Worm (Caenorhabditis elegans) whole organism, L1 larva: ENCODE results near the gene T04F3.3.

Source experiments
- C04F5.9 ChIP-seq: sonication (generic microtip); optimal IDR thresholded peaks from 2 replicates; lab custom pipeline; 2016; ENCODE audit warnings: missing genetic modification characterization, missing compliant biosample characterization
- C34B4.2 ChIP-seq: sonication (generic microtip); optimal IDR thresholded peaks from 2 replicates; lab custom pipeline; 2017; ENCODE audit warnings: mild to moderate bottlenecking, missing genetic modification characterization, missing compliant biosample characterization
- F16B12.6 ChIP-seq: fragments of 150-350 bp; optimal IDR thresholded peaks from 2 replicates; lab custom pipeline; 2014; ENCODE audit warnings: missing biosample characterization, missing genetic modification characterization
- Y116A8C.19 ChIP-seq: sonication (generic microtip); optimal IDR thresholded peaks from 2 replicates; lab custom pipeline; 2016; ENCODE audit warnings: missing compliant biosample characterization, missing genetic modification characterization, borderline replicate concordance
- aha-1 ChIP-seq: fragments of 150-350 bp; optimal IDR thresholded peaks from 2 replicates; lab custom pipeline; 2014; ENCODE audit warnings: missing biosample characterization, missing genetic modification characterization
- aly-2 ChIP-seq: fragments of 150-350 bp; optimal IDR thresholded peaks from 2 replicates; lab custom pipeline; 2014; ENCODE audit warnings: missing biosample characterization, missing genetic modification characterization
- blmp-1 ChIP-seq: fragments of 150-350 bp; optimal IDR thresholded peaks from 2 replicates; lab custom pipeline; 2014; ENCODE audit warnings: missing biosample characterization, missing genetic modification characterization
- ceh-63 ChIP-seq: fragments of 200-800 bp; sonication (Bioruptor generic); optimal IDR thresholded peaks from 2 replicates; lab custom pipeline; 2018; ENCODE audit warnings: mild to moderate bottlenecking, missing genetic modification characterization, missing compliant biosample characterization
- ceh-8 ChIP-seq: fragments of 200-800 bp; sonication (Bioruptor generic); optimal IDR thresholded peaks from 2 replicates; lab custom pipeline; 2018; ENCODE audit warnings: mild to moderate bottlenecking, missing genetic modification characterization, moderate library complexity, missing compliant biosample characterization
- ceh-82 ChIP-seq, 3 experiments: fragments of 150-350 bp in 1 of 3; sonication (generic microtip) in 2 of 3; optimal IDR thresholded peaks; 2 replicates each; lab custom pipeline; 2014 to 2017; ENCODE audit warnings: missing biosample characterization in 3 of 3, missing genetic modification characterization in 3 of 3
- ces-1 ChIP-seq: fragments of 150-350 bp; optimal IDR thresholded peaks from 2 replicates; lab custom pipeline; 2014; ENCODE audit warnings: missing biosample characterization, missing genetic modification reagents, missing genetic modification characterization
- dsc-1 ChIP-seq: sonication (generic microtip); optimal IDR thresholded peaks from 2 replicates; lab custom pipeline; 2016; ENCODE audit warnings: mild to moderate bottlenecking, missing genetic modification characterization, missing compliant biosample characterization
- efl-1 ChIP-seq, 4 experiments: fragments of 150-350 bp; optimal IDR thresholded peaks in 3 of 4; peaks in 1 of 4; 1 replicate in 1 of 4; 2 replicates in 3 of 4; lab custom pipeline; 2014; ENCODE audit warnings: missing biosample characterization in 2 of 4, missing genetic modification characterization in 2 of 4, missing genetic modification reagents in 2 of 4
- efl-3 ChIP-seq: fragments of 200-800 bp; sonication (Bioruptor generic); optimal IDR thresholded peaks from 2 replicates; lab custom pipeline; 2018; ENCODE audit warnings: mild to moderate bottlenecking, missing genetic modification characterization, missing compliant biosample characterization
- egl-13 ChIP-seq: sonication (generic microtip); optimal IDR thresholded peaks from 2 replicates; lab custom pipeline; 2016; ENCODE audit warnings: missing genotype, missing genetic modification reagents, missing genetic modification characterization, missing compliant biosample characterization
- egl-27 ChIP-seq, 2 experiments: fragments of 150-350 bp in 1 of 2; sonication (generic microtip); optimal IDR thresholded peaks; 3 replicates each; lab custom pipeline; 2017 to 2018; ENCODE audit warnings: missing biosample characterization in 2 of 2, missing genetic modification characterization in 2 of 2, missing genetic modification reagents in 2 of 2
- elt-3 ChIP-seq, 6 experiments: fragments of 150-350 bp in 1 of 6; sonication (generic microtip); optimal IDR thresholded peaks; 2 replicates each; lab custom pipeline; 2017 to 2018; ENCODE audit warnings: missing biosample characterization in 6 of 6, missing genetic modification characterization in 6 of 6, inconsistent platforms in 1 of 6
- ets-5 ChIP-seq: fragments of 200-800 bp; sonication (Bioruptor generic); IDR thresholded peaks from 2 replicates; pipeline ENCODE4 v1.3.6; 2022; ENCODE audit warnings: missing genetic modification characterization, missing compliant biosample characterization
- fkh-10 ChIP-seq: sonication (generic microtip); optimal IDR thresholded peaks from 2 replicates; lab custom pipeline; 2017; ENCODE audit warnings: missing biosample characterization, missing genetic modification reagents, missing genetic modification characterization
- fkh-4 ChIP-seq: sonication (generic microtip); optimal IDR thresholded peaks from 2 replicates; lab custom pipeline; 2016; ENCODE audit warnings: missing compliant biosample characterization, missing genetic modification characterization, borderline replicate concordance
- grh-1 ChIP-seq: fragments of 200-800 bp; sonication (Bioruptor generic); IDR thresholded peaks from 2 replicates; pipeline ENCODE4 v1.3.6; 2022; ENCODE audit warnings: missing genetic modification reagents, missing genetic modification characterization, missing compliant biosample characterization
- hlh-17 ChIP-seq: fragments of 200-800 bp; sonication (Bioruptor generic); optimal IDR thresholded peaks from 2 replicates; lab custom pipeline; 2018; ENCODE audit warnings: missing genetic modification characterization, mild to moderate bottlenecking, missing compliant biosample characterization, moderate library complexity, borderline replicate concordance
- hpl-2 ChIP-seq: fragments of 150-350 bp; optimal IDR thresholded peaks from 2 replicates; lab custom pipeline; 2014; ENCODE audit warnings: missing biosample characterization, missing genetic modification reagents, missing genetic modification characterization
- isw-1 ChIP-seq: fragments of 200-800 bp; sonication (Bioruptor generic); IDR thresholded peaks from 2 replicates; pipeline ENCODE4 v1.3.6; 2022; ENCODE audit warnings: missing genetic modification characterization, missing compliant biosample characterization
- lin-13 ChIP-seq: fragments of 150-350 bp; optimal IDR thresholded peaks from 2 replicates; lab custom pipeline; 2014; ENCODE audit warnings: missing biosample characterization, missing genetic modification reagents, missing genetic modification characterization
- lin-14 ChIP-seq: fragments of 200-800 bp; sonication (Bioruptor generic); optimal IDR thresholded peaks from 2 replicates; lab custom pipeline; 2018; ENCODE audit warnings: mild to moderate bottlenecking, missing genetic modification characterization, moderate library complexity, missing compliant biosample characterization
- lin-15B ChIP-seq: fragments of 150-350 bp; sonication (generic microtip); optimal IDR thresholded peaks from 3 replicates; lab custom pipeline; 2014; ENCODE audit warnings: missing biosample characterization, missing genetic modification characterization
- lin-35 ChIP-seq, 2 experiments: fragments of 150-350 bp; optimal IDR thresholded peaks; 2 replicates each; lab custom pipeline; 2014; ENCODE audit warnings: missing biosample characterization in 2 of 2, missing genetic modification characterization in 2 of 2, missing genetic modification reagents in 2 of 2
- lsy-2 ChIP-seq, 2 experiments: fragments of 150-350 bp; optimal IDR thresholded peaks; 2 replicates each; lab custom pipeline; 2014; ENCODE audit warnings: missing biosample characterization in 2 of 2, missing genetic modification characterization in 2 of 2
- mdl-1 ChIP-seq, 2 experiments: fragments of 150-350 bp; optimal IDR thresholded peaks; 2 replicates each; lab custom pipeline; 2014 to 2017; ENCODE audit warnings: missing biosample characterization in 2 of 2, missing genetic modification characterization in 2 of 2, inconsistent platforms in 1 of 2
- mef-2 ChIP-seq: fragments of 150-350 bp; optimal IDR thresholded peaks from 2 replicates; lab custom pipeline; 2014; ENCODE audit warnings: missing biosample characterization, missing genetic modification characterization
- nhr-11 ChIP-seq: fragments of 150-350 bp; optimal IDR thresholded peaks from 2 replicates; lab custom pipeline; 2014; ENCODE audit warnings: missing biosample characterization, missing genetic modification characterization
- nhr-19 ChIP-seq: fragments of 200-800 bp; sonication (Bioruptor generic); conservative IDR thresholded peaks from 2 replicates; pipeline ENCODE4 v1.3.6; 2022; ENCODE audit warnings: missing genetic modification characterization, missing compliant biosample characterization
- nhr-20 ChIP-seq: sonication (generic microtip); optimal IDR thresholded peaks from 2 replicates; lab custom pipeline; 2016; ENCODE audit warnings: mild to moderate bottlenecking, missing genetic modification characterization, missing compliant biosample characterization
- nhr-237 ChIP-seq: fragments of 150-350 bp; optimal IDR thresholded peaks from 2 replicates; lab custom pipeline; 2014; ENCODE audit warnings: missing biosample characterization, missing genetic modification characterization
- nhr-47 ChIP-seq: sonication (generic microtip); optimal IDR thresholded peaks from 2 replicates; lab custom pipeline; 2016; ENCODE audit warnings: mild to moderate bottlenecking, missing genetic modification characterization, moderate library complexity, missing compliant biosample characterization
- nhr-71 ChIP-seq: sonication (generic microtip); optimal IDR thresholded peaks from 2 replicates; lab custom pipeline; 2016; ENCODE audit warnings: mild to moderate bottlenecking, missing genetic modification characterization, moderate library complexity, missing compliant biosample characterization
- nhr-76 ChIP-seq: sonication (generic microtip); optimal IDR thresholded peaks from 2 replicates; lab custom pipeline; 2017; ENCODE audit warnings: missing biosample characterization, missing genetic modification characterization
- nhr-85 ChIP-seq: sonication (generic microtip); peaks from one replicate; lab custom pipeline; 2016; ENCODE audit warnings: missing genetic modification characterization, inconsistent platforms, missing compliant biosample characterization
- nhr-90 ChIP-seq: sonication (generic microtip); optimal IDR thresholded peaks from 2 replicates; lab custom pipeline; 2016; ENCODE audit warnings: mild to moderate bottlenecking, missing genetic modification characterization, missing compliant biosample characterization; ENCODE audit not compliant: poor library complexity
- snu-23 ChIP-seq: sonication (generic microtip); optimal IDR thresholded peaks from 2 replicates; lab custom pipeline; 2016; ENCODE audit warnings: missing genetic modification characterization, missing compliant biosample characterization
- swsn-7 ChIP-seq: sonication (generic microtip); optimal IDR thresholded peaks from 2 replicates; lab custom pipeline; 2016; ENCODE audit warnings: missing genetic modification characterization, missing compliant biosample characterization
- tbx-2 ChIP-seq: sonication (generic microtip); optimal IDR thresholded peaks from 2 replicates; lab custom pipeline; 2016; ENCODE audit warnings: missing genetic modification characterization, missing compliant biosample characterization
- unc-130 ChIP-seq: fragments of 150-350 bp; optimal IDR thresholded peaks from 2 replicates; lab custom pipeline; 2017; ENCODE audit warnings: missing biosample characterization, missing genetic modification characterization, inconsistent platforms
- unc-30 ChIP-seq: sonication (generic microtip); optimal IDR thresholded peaks from 2 replicates; lab custom pipeline; 2017; ENCODE audit warnings: missing biosample characterization, missing genetic modification characterization
- unc-62 ChIP-seq: fragments of 150-350 bp; optimal IDR thresholded peaks from 2 replicates; lab custom pipeline; 2014; ENCODE audit warnings: missing biosample characterization, missing genetic modification reagents, missing genetic modification characterization
- unc-86 ChIP-seq: sonication (generic microtip); optimal IDR thresholded peaks from 2 replicates; lab custom pipeline; 2016; ENCODE audit warnings: missing genetic modification characterization, missing compliant biosample characterization
- vab-15 ChIP-seq: sonication (generic microtip); optimal IDR thresholded peaks from 2 replicates; lab custom pipeline; 2017; ENCODE audit warnings: missing genotype, mild to moderate bottlenecking, missing genetic modification characterization, missing compliant biosample characterization
- xbp-1 ChIP-seq: sonication (generic microtip); optimal IDR thresholded peaks from 2 replicates; lab custom pipeline; 2016; ENCODE audit warnings: missing genetic modification characterization, missing compliant biosample characterization
- zag-1 ChIP-seq: fragments of 150-350 bp; optimal IDR thresholded peaks from 2 replicates; lab custom pipeline; 2014; ENCODE audit warnings: missing biosample characterization, missing genetic modification characterization
- ztf-4 ChIP-seq: fragments of 150-350 bp; optimal IDR thresholded peaks from 2 replicates; lab custom pipeline; 2014; ENCODE audit warnings: missing biosample characterization, missing genetic modification characterization

Gene T04F3.3

DNA sequence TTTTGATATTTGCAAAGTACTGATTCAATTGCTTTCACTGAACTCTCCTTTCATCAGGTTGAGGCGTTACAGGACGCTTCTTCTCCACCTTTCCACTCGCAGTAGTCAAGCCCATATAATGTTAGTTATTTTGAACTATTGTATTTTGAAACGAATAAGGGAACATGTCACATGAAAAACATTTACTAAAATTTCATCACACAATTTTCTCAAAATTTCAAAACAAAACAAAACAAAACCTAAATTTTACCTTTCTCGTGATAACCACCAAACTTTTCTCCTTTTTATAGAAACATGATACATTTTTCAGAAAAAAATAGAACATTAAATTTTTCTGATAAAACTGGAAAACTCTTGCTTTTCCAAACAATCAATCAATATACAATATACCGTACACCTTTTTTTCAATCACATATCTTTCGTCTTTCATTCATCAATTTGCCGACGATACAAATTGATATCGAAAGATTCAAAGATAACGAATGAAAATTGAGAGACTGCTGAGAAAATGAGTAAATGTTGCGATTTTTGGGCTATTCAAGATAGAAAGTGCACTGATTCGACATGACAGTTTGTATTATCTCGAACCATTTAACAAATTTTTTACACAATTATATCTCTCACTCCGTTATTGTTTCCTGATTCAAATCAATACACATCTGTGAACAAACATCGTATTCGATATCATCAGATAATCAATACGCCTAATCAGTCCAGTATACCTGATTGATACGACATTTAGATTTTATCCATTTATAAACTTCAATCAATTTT lies 42.5 kb downstream of the T04F3.3 start:
- TF ChIP-seq nhr-76 (no peak), ceh-8 (GFP tag; lab: Kevin White, UChicago) (no peak), nhr-85 (peak; percentile 92), ceh-63 (GFP tag; lab: Kevin White, UChicago) (no peak), Y116A8C.19 (tag; lab: Kevin White, UChicago) (no peak), lin-13 (no peak), xbp-1 (tag; lab: Kevin White, UChicago) (no peak), unc-86 (no peak), ceh-82 (tag; optimal IDR thresholded peaks at IDR 0.05; lab: Kevin White, UChicago) (no peak), unc-130 (tag; lab: Kevin White, UChicago) (peak; percentile 8), ces-1 (GFP tag; lab: Kevin White, UChicago) (no peak), nhr-90 (peak; percentile 55), vab-15 (tag; lab: Kevin White, UChicago) (no peak), unc-30 (no peak), dsc-1 (tag; lab: Kevin White, UChicago) (no peak), lin-15B (tag; lab: Kevin White, UChicago) (no peak), nhr-11 (no peak), snu-23 (GFP tag; lab: Kevin White, UChicago) (peak; percentile 53), swsn-7 (tag; lab: Kevin White, UChicago) (no peak), hpl-2 (no peak), isw-1 (no peak), nhr-237 (tag; lab: Kevin White, UChicago) (no peak), ztf-4 (tag; lab: Kevin White, UChicago) (no peak), ets-5 (no peak), grh-1 (GFP tag; lab: Robert Waterston, UW) (0 out of 2 replicates have a peak, but pooled peaks have one; percentile 12), fkh-10 (GFP tag; lab: Kevin White, UChicago) (no peak), elt-3 (tag; optimal IDR thresholded peaks at IDR 0.05; lab: Kevin White, UChicago) (peak in 5 of 6 experiments; percentile 23 to 88 (median 69)), mdl-1 (tag; optimal IDR thresholded peaks at IDR 0.05; lab: Kevin White, UChicago) (no peak), nhr-20 (peak; percentile 82), nhr-19 (peak; percentile 66), blmp-1 (peak; percentile 50), tbx-2 (tag; lab: Kevin White, UChicago) (peak; percentile 77), lin-14 (GFP tag; lab: Kevin White, UChicago) (peak; percentile 68), efl-1 (optimal IDR thresholded peaks at IDR 0.05; lab: Kevin White, UChicago) (no peak), efl-1 (GFP tag; optimal IDR thresholded peaks at IDR 0.05 in 1 of 2; lab: Kevin White, UChicago) (peak in 1 of 2 experiments; percentile 81), zag-1 (tag; lab: Kevin White, UChicago) (no peak), F16B12.6 (tag; lab: Kevin White, UChicago) (no peak), lsy-2 (tag; optimal IDR thresholded peaks at IDR 0.05; lab: Kevin White, UChicago) (peak; percentile 9 to 74), egl-27 (tag; optimal IDR thresholded peaks at IDR 0.05; lab: Kevin White, UChicago) (no peak), nhr-71 (tag; lab: Kevin White, UChicago) (peak; percentile 74), aly-2 (tag; lab: Kevin White, UChicago) (no peak), lin-35 (GFP tag; optimal IDR thresholded peaks at IDR 0.05; lab: Kevin White, UChicago) (peak in 1 of 2 experiments; percentile 13), C34B4.2 (tag; lab: Kevin White, UChicago) (no peak), hlh-17 (GFP tag; lab: Kevin White, UChicago) (no peak), fkh-4 (tag; lab: Kevin White, UChicago) (no peak), mef-2 (tag; lab: Kevin White, UChicago) (no peak), C04F5.9 (tag; lab: Kevin White, UChicago) (no peak), efl-3 (no peak), unc-62 (GFP tag; lab: Kevin White, UChicago) (no peak), egl-13 (tag; lab: Kevin White, UChicago) (no peak), aha-1 (tag; lab: Kevin White, UChicago) (no peak), nhr-47 (peak; percentile 28)
